Fruit fly (Drosophila melanogaster): ENCODE data around the gene Jwa.

Jwa gene

DNA sequence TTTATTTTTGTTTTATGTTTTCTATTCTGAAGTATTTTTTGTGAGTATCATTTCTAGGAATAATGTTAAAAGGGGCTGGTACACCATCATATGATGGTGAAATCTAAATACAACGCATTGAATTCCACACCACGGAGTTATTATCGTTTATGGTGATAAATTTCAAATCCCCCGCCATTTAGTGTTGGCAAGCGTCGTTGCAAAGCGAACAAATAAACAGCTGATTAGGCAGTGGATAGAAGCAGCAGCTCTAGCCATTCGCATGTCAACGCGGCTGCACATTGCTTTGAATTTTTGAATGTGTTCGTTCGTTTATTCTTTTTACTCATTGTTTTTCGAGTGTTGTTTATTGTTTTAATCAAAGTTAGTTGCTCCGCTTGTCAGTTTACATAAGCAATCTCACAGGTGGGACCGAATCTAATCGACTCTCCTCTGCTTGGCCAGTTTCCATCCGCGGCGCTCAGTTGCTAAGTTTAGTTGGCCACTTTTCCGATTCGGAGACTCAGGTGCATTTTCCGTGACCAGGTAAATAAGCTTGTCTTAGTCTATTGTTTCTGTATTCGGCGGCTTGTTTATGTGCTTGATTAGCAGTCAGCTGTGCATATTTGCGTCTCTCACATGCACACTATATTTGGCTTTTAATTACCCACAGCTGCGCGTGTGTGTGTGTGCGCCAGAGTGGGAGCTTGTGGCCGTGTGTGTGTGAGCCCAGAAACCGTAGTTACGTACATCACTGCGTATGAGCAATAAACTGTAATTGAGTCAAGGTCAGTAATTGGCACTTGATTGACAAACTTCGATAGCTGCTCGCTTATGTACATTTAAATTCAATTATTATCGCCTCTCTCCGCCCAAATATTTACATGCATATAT, 28.3 kb downstream of the Jwa start, which contains the start of the genes Mst36Fa and CG31751 (continued):
- TF ChIP-seq CG9727 (GFP tag; optimal IDR thresholded peaks at IDR 0.05) (peak; percentile 77), shn (GFP tag; optimal IDR thresholded peaks at IDR 0.05) (peak; percentile 69), gem (tag; optimal IDR thresholded peaks at IDR 0.05) (peak; percentile 73), gfzf (GFP tag; optimal IDR thresholded peaks at IDR 0.05) (peak; percentile 54), Nf-YC (tag; optimal IDR thresholded peaks at IDR 0.05) (no peak), slbo (GFP tag; IDR thresholded peaks at IDR 0.05) (peak; percentile 45), CG15011 (GFP tag; optimal IDR thresholded peaks at IDR 0.05) (peak; percentile 79), CoRest (tag; optimal IDR thresholded peaks at IDR 0.05) (peak; percentile 66), sens (GFP tag) (peak; percentile 96), CG10462 (GFP tag; optimal IDR thresholded peaks at IDR 0.05) (peak; percentile 18), CG3847 (GFP tag; IDR thresholded peaks at IDR 0.05) (peak; percentile 28; the same call in 1 of the 2 replicates), prd (optimal IDR thresholded peaks at IDR 0.05) (no peak), prd (GFP tag; IDR thresholded peaks at IDR 0.05) (no peak), CG13123 (GFP tag; optimal IDR thresholded peaks at IDR 0.05) (peak; percentile 79), gcm2 (GFP tag; optimal IDR thresholded peaks at IDR 0.05) (peak; percentile 47), az2 (GFP tag; optimal IDR thresholded peaks at IDR 0.05) (peak; percentile 38), dmrt11E (tag; optimal IDR thresholded peaks at IDR 0.05) (no peak), unpg (GFP tag; optimal IDR thresholded peaks at IDR 0.05) (peak; percentile 73), CG7839 (tag; optimal IDR thresholded peaks at IDR 0.05) (peak; percentile 45), h (optimal IDR thresholded peaks at IDR 0.05) (no peak), klu (GFP tag; IDR thresholded peaks at IDR 0.05) (no peak), Fer1 (GFP tag; optimal IDR thresholded peaks at IDR 0.05) (peak; percentile 92), ro (GFP tag; IDR thresholded peaks at IDR 0.05) (no peak), cg (GFP tag; optimal IDR thresholded peaks at IDR 0.05) (peak; percentile 87), CG12219 (GFP tag; optimal IDR thresholded peaks at IDR 0.05) (peak; percentile 82), ERR (GFP tag; optimal IDR thresholded peaks at IDR 0.05) (peak; percentile 55), CG7928 (GFP tag; optimal IDR thresholded peaks at IDR 0.05) (peak; percentile 58), Hsf (GFP tag; optimal IDR thresholded peaks at IDR 0.05) (peak; percentile 64), pnt (GFP tag; optimal IDR thresholded peaks at IDR 0.05) (peak; percentile 55), tup (GFP tag; optimal IDR thresholded peaks at IDR 0.05) (peak; percentile 71), CG10543 (GFP tag; optimal IDR thresholded peaks at IDR 0.05) (peak; percentile 90), sd (tag; optimal IDR thresholded peaks at IDR 0.05) (no peak), chn (GFP tag; optimal IDR thresholded peaks at IDR 0.05) (peak; percentile 34), CG10959 (GFP tag; IDR thresholded peaks at IDR 0.05) (no peak), grn (GFP tag; optimal IDR thresholded peaks at IDR 0.05) (peak; percentile 86), CG13624 (GFP tag; optimal IDR thresholded peaks at IDR 0.05) (peak; percentile 75), Atf6 (GFP tag; IDR thresholded peaks at IDR 0.05) (peak; percentile 83), CG6272 (GFP tag; IDR thresholded peaks at IDR 0.05) (no peak), lbe (GFP tag; optimal IDR thresholded peaks at IDR 0.05) (no peak), CG15479 (GFP tag; optimal IDR thresholded peaks at IDR 0.05) (no peak), amos (GFP tag; IDR thresholded peaks at IDR 0.05; ENCODE audit: partially characterized antibody) (no peak), CG31441 (GFP tag; IDR thresholded peaks at IDR 0.05) (no peak; the same call in 1 of the 2 replicates), chm (GFP tag; IDR thresholded peaks at IDR 0.05) (peak; percentile 74), fd3F (GFP tag; optimal IDR thresholded peaks at IDR 0.05) (peak; percentile 88), CG12104 (GFP tag; optimal IDR thresholded peaks at IDR 0.05) (peak; percentile 73), trh (GFP tag; optimal IDR thresholded peaks at IDR 0.05) (peak; percentile 37), Vsx1 (GFP tag; optimal IDR thresholded peaks at IDR 0.05) (peak; percentile 97), CG10654 (GFP tag; optimal IDR thresholded peaks at IDR 0.05) (peak; percentile 75), CG17186 (GFP tag; optimal IDR thresholded peaks at IDR 0.05) (peak; percentile 54), Camta (GFP tag; optimal IDR thresholded peaks at IDR 0.05) (peak; percentile 84)

Data from whole organism, embryonic.